Worm (Caenorhabditis elegans) whole organism, young adult: ENCODE measurements around the gene moma-1.

ENCODE experiments used
- B0035.1 ChIP-seq: sonication (generic microtip); optimal IDR thresholded peaks from 2 replicates; lab custom pipeline; 2016; ENCODE audit warnings: missing genetic modification characterization, mild to moderate bottlenecking, missing compliant biosample characterization, missing genotype, missing genetic modification reagents
- F22D6.2 ChIP-seq: sonication (generic microtip); optimal IDR thresholded peaks from 2 replicates; lab custom pipeline; 2016; ENCODE audit warnings: mild to moderate bottlenecking, missing genetic modification characterization, missing compliant biosample characterization
- F33H1.4 ChIP-seq: fragments of 200-800 bp; sonication (Bioruptor generic); IDR thresholded peaks from 2 replicates; pipeline ENCODE4 v1.3.6; 2022; ENCODE audit warnings: missing genetic modification reagents, missing genetic modification characterization, missing compliant biosample characterization
- F37B4.10 ChIP-seq: fragments of 200-800 bp; sonication (Bioruptor generic); IDR thresholded peaks from 2 replicates; pipeline ENCODE4 v1.3.6; 2022; ENCODE audit warnings: missing genetic modification characterization, missing compliant biosample characterization
- F52B5.7 ChIP-seq: sonication (generic microtip); optimal IDR thresholded peaks from 2 replicates; lab custom pipeline; 2016; ENCODE audit warnings: mild to moderate bottlenecking, missing genetic modification characterization, missing compliant biosample characterization
- F55B11.4 ChIP-seq: sonication (generic microtip); optimal IDR thresholded peaks from 2 replicates; lab custom pipeline; 2016; ENCODE audit warnings: missing compliant biosample characterization, missing genetic modification characterization, borderline replicate concordance; ENCODE audit not compliant: insufficient read depth
- T26A5.8 ChIP-seq: sonication (generic microtip); optimal IDR thresholded peaks from 2 replicates; lab custom pipeline; 2016; ENCODE audit warnings: missing genetic modification characterization, missing compliant biosample characterization
- Y53F4B.3 ChIP-seq: fragments of 200-800 bp; sonication (Bioruptor generic); IDR thresholded peaks from 2 replicates; pipeline ENCODE4 v1.3.6; 2022; ENCODE audit warnings: missing genetic modification reagents, missing genetic modification characterization, missing compliant biosample characterization
- Y53G8AR.9 ChIP-seq: fragments of 200-800 bp; sonication (Bioruptor generic); conservative IDR thresholded peaks from 2 replicates; pipeline ENCODE4 v1.3.6; 2022; ENCODE audit warnings: missing genetic modification reagents, missing genetic modification characterization, missing compliant biosample characterization
- ZK185.1 ChIP-seq: sonication (generic microtip); optimal IDR thresholded peaks from 2 replicates; lab custom pipeline; 2016; ENCODE audit warnings: mild to moderate bottlenecking, missing genetic modification characterization, missing compliant biosample characterization; ENCODE audit not compliant: poor library complexity, severe bottlenecking
- atf-7 ChIP-seq: sonication (generic microtip); optimal IDR thresholded peaks from 2 replicates; lab custom pipeline; 2017; ENCODE audit warnings: mild to moderate bottlenecking, missing genetic modification characterization, missing compliant biosample characterization
- attf-3 ChIP-seq: fragments of 200-800 bp; sonication (Bioruptor generic); conservative IDR thresholded peaks from 2 replicates; pipeline ENCODE4 v1.3.6; 2022; ENCODE audit warnings: missing genetic modification reagents, missing genetic modification characterization, missing compliant biosample characterization
- attf-6 ChIP-seq: fragments of 200-800 bp; sonication (Bioruptor generic); IDR thresholded peaks from 2 replicates; pipeline ENCODE4 v1.3.6; 2022; ENCODE audit warnings: missing genetic modification reagents, missing genetic modification characterization, missing compliant biosample characterization
- ceh-27 ChIP-seq: fragments of 200-800 bp; sonication (Bioruptor generic); optimal IDR thresholded peaks from 2 replicates; lab custom pipeline; 2018; ENCODE audit warnings: mild to moderate bottlenecking, missing genetic modification characterization, moderate library complexity, missing compliant biosample characterization
- ceh-79 ChIP-seq: sonication (generic microtip); optimal IDR thresholded peaks from 2 replicates; lab custom pipeline; 2017; ENCODE audit warnings: mild to moderate bottlenecking, missing genetic modification characterization, missing compliant biosample characterization
- die-1 ChIP-seq: sonication (generic microtip); optimal IDR thresholded peaks from 2 replicates; lab custom pipeline; 2016; ENCODE audit warnings: missing genotype, mild to moderate bottlenecking, missing genetic modification characterization, missing compliant biosample characterization
- efl-1 ChIP-seq: fragments of 150-350 bp; optimal IDR thresholded peaks from 2 replicates; lab custom pipeline; 2014; ENCODE audit warnings: missing biosample characterization, missing genetic modification reagents, missing genetic modification characterization
- egrh-3 ChIP-seq: fragments of 200-800 bp; sonication (Bioruptor generic); IDR thresholded peaks from 2 replicates; pipeline ENCODE4 v1.3.6; 2022; ENCODE audit warnings: missing genetic modification reagents, missing genetic modification characterization, missing compliant biosample characterization
- fkh-3 ChIP-seq: sonication (generic microtip); optimal IDR thresholded peaks from 2 replicates; lab custom pipeline; 2016; ENCODE audit warnings: mild to moderate bottlenecking, missing genetic modification characterization, missing compliant biosample characterization
- gei-17 ChIP-seq: fragments of 200-800 bp; sonication (Bioruptor generic); optimal IDR thresholded peaks from 2 replicates; lab custom pipeline; 2018; ENCODE audit warnings: mild to moderate bottlenecking, missing genetic modification characterization, missing compliant biosample characterization
- lin-26 ChIP-seq: fragments of 200-800 bp; sonication (Bioruptor generic); IDR thresholded peaks from 2 replicates; pipeline ENCODE4 v1.3.6; 2022; ENCODE audit warnings: missing genetic modification reagents, missing genetic modification characterization, missing compliant biosample characterization
- lin-35 ChIP-seq, 3 experiments: fragments of 150-350 bp in 2 of 3; sonication (generic microtip) in 1 of 3; optimal IDR thresholded peaks; 2 replicates each; lab custom pipeline; 2014 to 2018; ENCODE audit warnings: missing biosample characterization in 3 of 3, missing genetic modification characterization in 3 of 3, missing genetic modification reagents in 3 of 3
- lin-40 ChIP-seq: sonication (generic microtip); optimal IDR thresholded peaks from 2 replicates; lab custom pipeline; 2016; ENCODE audit warnings: missing genetic modification characterization, mild to moderate bottlenecking, missing compliant biosample characterization, missing genotype, missing genetic modification reagents
- lir-1 ChIP-seq: fragments of 200-800 bp; sonication (Bioruptor generic); conservative IDR thresholded peaks from 2 replicates; pipeline ENCODE4 v1.3.6; 2022; ENCODE audit warnings: missing genetic modification reagents, missing genetic modification characterization, missing compliant biosample characterization
- lsl-1 ChIP-seq: fragments of 200-800 bp; sonication (Bioruptor generic); optimal IDR thresholded peaks from 2 replicates; lab custom pipeline; 2018; ENCODE audit warnings: mild to moderate bottlenecking, missing genetic modification characterization, moderate library complexity, missing compliant biosample characterization
- madf-3 ChIP-seq: fragments of 200-800 bp; sonication (Bioruptor generic); IDR thresholded peaks from 2 replicates; pipeline ENCODE4 v1.3.6; 2022; ENCODE audit warnings: missing genetic modification reagents, missing genetic modification characterization, missing compliant biosample characterization
- mcd-1 ChIP-seq: fragments of 200-800 bp; sonication (Bioruptor generic); IDR thresholded peaks from 2 replicates; pipeline ENCODE4 v1.3.6; 2022; ENCODE audit warnings: missing genetic modification reagents, missing genetic modification characterization, missing compliant biosample characterization
- mxl-1 ChIP-seq: sonication (generic microtip); optimal IDR thresholded peaks from 2 replicates; lab custom pipeline; 2016; ENCODE audit warnings: missing genetic modification characterization, missing compliant biosample characterization
- nfya-1 ChIP-seq: sonication (generic microtip); optimal IDR thresholded peaks from 2 replicates; lab custom pipeline; 2017; ENCODE audit warnings: antibody characterized with exemption, missing compliant biosample characterization, missing genetic modification characterization, borderline replicate concordance; ENCODE audit not compliant: insufficient read depth
- nfyb-1 ChIP-seq: fragments of 200-800 bp; sonication (Bioruptor generic); IDR thresholded peaks from 2 replicates; pipeline ENCODE4 v1.3.6; 2022; ENCODE audit warnings: missing genetic modification reagents, missing genetic modification characterization, missing compliant biosample characterization
- nhr-80 ChIP-seq: sonication (generic microtip); optimal IDR thresholded peaks from 2 replicates; lab custom pipeline; 2016; ENCODE audit warnings: missing genetic modification characterization, missing compliant biosample characterization
- sdz-38 ChIP-seq: sonication (generic microtip); optimal IDR thresholded peaks from 2 replicates; lab custom pipeline; 2016; ENCODE audit warnings: missing genotype, missing genetic modification characterization, missing compliant biosample characterization
- sea-2 ChIP-seq: fragments of 200-800 bp; sonication (Bioruptor generic); IDR thresholded peaks from 2 replicates; pipeline ENCODE4 v1.3.6; 2022; ENCODE audit warnings: missing genetic modification characterization, missing compliant biosample characterization
- snpc-1.1 ChIP-seq: sonication (generic microtip); optimal IDR thresholded peaks from 2 replicates; lab custom pipeline; 2017; ENCODE audit warnings: missing genetic modification characterization, mild to moderate bottlenecking, missing compliant biosample characterization, antibody characterized with exemption, moderate library complexity, missing genotype, missing genetic modification reagents; ENCODE audit not compliant: insufficient read depth
- snpc-1.3 ChIP-seq: sonication (generic microtip); optimal IDR thresholded peaks from 2 replicates; lab custom pipeline; 2017; ENCODE audit warnings: missing genetic modification characterization, mild to moderate bottlenecking, missing compliant biosample characterization, antibody characterized with exemption, moderate library complexity, missing genotype, missing genetic modification reagents; ENCODE audit not compliant: insufficient read depth
- snpc-3.4 ChIP-seq: sonication (generic microtip); optimal IDR thresholded peaks from 2 replicates; lab custom pipeline; 2017; ENCODE audit warnings: missing genetic modification characterization, mild to moderate bottlenecking, missing compliant biosample characterization, antibody characterized with exemption, moderate library complexity, missing genotype, missing genetic modification reagents
- snpc-4 ChIP-seq, 5 experiments: fragments of 150-350 bp in 1 of 5; sonication (generic microtip) in 4 of 5; optimal IDR thresholded peaks; 2 replicates each; lab custom pipeline; 2014 to 2018; ENCODE audit warnings: missing genetic modification characterization in 5 of 5, missing biosample characterization in 3 of 5, antibody characterized with exemption in 2 of 5, mild to moderate bottlenecking in 2 of 5, missing compliant biosample characterization in 2 of 5, missing genotype in 2 of 5, moderate library complexity in 2 of 5, missing genetic modification reagents in 1 of 5
- somi-1 ChIP-seq: fragments of 200-800 bp; sonication (Bioruptor generic); optimal IDR thresholded peaks from 2 replicates; lab custom pipeline; 2018; ENCODE audit warnings: mild to moderate bottlenecking, missing genetic modification characterization, missing compliant biosample characterization
- tbp1 ChIP-seq: fragments of 200-800 bp; sonication (Bioruptor generic); optimal IDR thresholded peaks from 2 replicates; lab custom pipeline; 2018; ENCODE audit warnings: mild to moderate bottlenecking, missing genetic modification characterization, missing compliant biosample characterization
- tlf-1 ChIP-seq: fragments of 200-800 bp; sonication (Bioruptor generic); optimal IDR thresholded peaks from 2 replicates; lab custom pipeline; 2018; ENCODE audit warnings: mild to moderate bottlenecking, missing genetic modification characterization, missing compliant biosample characterization
- unc-130 ChIP-seq: sonication (generic microtip); optimal IDR thresholded peaks from 2 replicates; lab custom pipeline; 2016; ENCODE audit warnings: missing genetic modification reagents, missing genetic modification characterization, missing compliant biosample characterization
- ztf-22 ChIP-seq: fragments of 200-800 bp; sonication (Bioruptor generic); optimal IDR thresholded peaks from 2 replicates; lab custom pipeline; 2018; ENCODE audit warnings: mild to moderate bottlenecking, missing genetic modification characterization, moderate library complexity, missing compliant biosample characterization
- ztf-28 ChIP-seq: fragments of 200-800 bp; sonication (Bioruptor generic); IDR thresholded peaks from 2 replicates; pipeline ENCODE4 v1.3.6; 2022; ENCODE audit warnings: missing genetic modification reagents, missing genetic modification characterization, missing compliant biosample characterization

The moma-1 gene

ce11 chrIII:841177-841576 is 11.0 kb downstream of the moma-1 start, which contains the start of gene K02F3.9:
Gene K02F3.9 (minus strand): TSS chrIII:841366.
- TF ChIP-seq snpc-3.4 (tag; lab: Kevin White, UChicago), result no peak
- TF ChIP-seq F33H1.4 (GFP tag; lab: Robert Waterston, UW), result no peak
- TF ChIP-seq B0035.1 (tag; lab: Kevin White, UChicago), result no peak
- no peak for TF ChIP-seq madf-3
- no peak for TF ChIP-seq F52B5.7
- TF ChIP-seq F37B4.10 (GFP tag; lab: Robert Waterston, UW), result no peak
- TF ChIP-seq F55B11.4, result no peak
- TF ChIP-seq snpc-4 (GFP tag; optimal IDR thresholded peaks at IDR 0.05; lab: Kevin White, UChicago), result no peak
- no peak for TF ChIP-seq snpc-4 (tag; optimal IDR thresholded peaks at IDR 0.05; lab: Kevin White, UChicago)
- no peak for TF ChIP-seq sdz-38 (tag; lab: Kevin White, UChicago)
- no peak for TF ChIP-seq ZK185.1
- no peak for TF ChIP-seq somi-1 (GFP tag; lab: Kevin White, UChicago)
- TF ChIP-seq lin-40 (tag; lab: Kevin White, UChicago), result no peak
- TF ChIP-seq gei-17 (GFP tag; lab: Kevin White, UChicago), result no peak
- no peak for TF ChIP-seq lin-26
- no peak for TF ChIP-seq T26A5.8 (tag; lab: Kevin White, UChicago)
- no peak for TF ChIP-seq attf-6 (GFP tag; lab: Robert Waterston, UW)
- TF ChIP-seq tbp1 (GFP tag; lab: Kevin White, UChicago), result no peak
- no peak for TF ChIP-seq unc-130 (GFP tag; lab: Kevin White, UChicago)
- TF ChIP-seq atf-7 (tag; lab: Kevin White, UChicago), result no peak
- TF ChIP-seq lsl-1 (GFP tag; lab: Kevin White, UChicago), result no peak

DNA sequence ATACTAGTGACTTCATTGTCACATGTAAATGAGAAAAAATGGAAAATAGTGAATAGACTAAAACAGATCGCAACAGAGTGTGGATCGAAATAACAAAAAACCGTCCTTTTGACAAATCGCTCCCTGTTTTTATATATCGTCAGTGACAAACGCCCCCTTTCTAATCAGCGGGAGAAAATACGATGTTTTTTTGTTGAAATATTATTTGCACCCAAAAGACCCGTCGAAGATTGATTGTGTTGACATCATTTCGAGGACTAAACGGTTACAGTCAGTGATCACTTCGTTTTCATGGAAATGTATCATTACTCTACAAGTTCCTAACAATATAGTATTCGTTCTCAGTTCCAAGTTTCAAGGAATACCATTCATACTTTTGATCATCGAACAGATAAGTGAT is 12.7 kb downstream of the moma-1 start, which contains the start of gene dos-3:
dos-3 (minus strand) TSS at position 101 of the 400 bp plus-strand sequence.
- TF ChIP-seq tlf-1 (GFP tag; lab: Kevin White, UChicago) (no peak), Y53F4B.3 (GFP tag; lab: Robert Waterston, UW) (no peak), ceh-79 (tag; lab: Kevin White, UChicago) (no peak), unc-130 (GFP tag; lab: Kevin White, UChicago) (no peak), efl-1 (GFP tag; lab: Kevin White, UChicago) (no peak), F37B4.10 (GFP tag; lab: Robert Waterston, UW) (no peak), mxl-1 (tag; lab: Kevin White, UChicago) (no peak), nhr-80 (tag; lab: Kevin White, UChicago) (no peak), sea-2 (no peak), nfyb-1 (GFP tag; lab: Robert Waterston, UW) (no peak), lsl-1 (GFP tag; lab: Kevin White, UChicago) (no peak), snpc-1.1 (tag; lab: Kevin White, UChicago) (no peak)
- TF ChIP-seq, all 124 proteins: peak for 0

ce11 chrIII:835713-836278 is 16.4 kb downstream of the moma-1 start:
- TF ChIP-seq F22D6.2, result peak; percentile 73
- TF ChIP-seq ztf-22 (GFP tag; lab: Kevin White, UChicago), result peak; percentile 92
- TF ChIP-seq ceh-27 (GFP tag; lab: Kevin White, UChicago), result peak; percentile 81
- TF ChIP-seq lir-1, result peak; percentile 77; the same call in 1 of the 2 replicates
- peak; percentile 54 for TF ChIP-seq die-1 (tag; lab: Kevin White, UChicago)
- peak; percentile 69 for TF ChIP-seq attf-3
- TF ChIP-seq nfya-1 (tag; lab: Kevin White, UChicago), result no peak
- no peak for TF ChIP-seq ztf-28 (GFP tag; lab: Robert Waterston, UW)
- peak; percentile 99 for TF ChIP-seq fkh-3 (tag; lab: Kevin White, UChicago)
- peak; percentile 94 for TF ChIP-seq madf-3
- TF ChIP-seq efl-1 (GFP tag; lab: Kevin White, UChicago), result no peak
- peak in 2 of 3 experiments; percentile 36 to 47 for TF ChIP-seq lin-35 (GFP tag; optimal IDR thresholded peaks at IDR 0.05; lab: Kevin White, UChicago)
- peak; percentile 99 for TF ChIP-seq Y53G8AR.9
- TF ChIP-seq lsl-1 (GFP tag; lab: Kevin White, UChicago), result peak; percentile 23
- TF ChIP-seq snpc-1.3 (tag; lab: Kevin White, UChicago), result no peak
- peak; percentile 97 for TF ChIP-seq lin-26
- peak; percentile 86 for TF ChIP-seq somi-1 (GFP tag; lab: Kevin White, UChicago)
- TF ChIP-seq tlf-1 (GFP tag; lab: Kevin White, UChicago), result peak; percentile 92
- TF ChIP-seq mcd-1 (GFP tag; lab: Robert Waterston, UW), result peak; percentile 86
- TF ChIP-seq egrh-3 (GFP tag; lab: Robert Waterston, UW), result peak; percentile 34; the same call in 1 of the 2 replicates
